Worm (Caenorhabditis elegans) whole organism, mixed stage, embryonic: Measurements from ENCODE around the gene C49G7.12.

Source experiments
- M03D4.4 ChIP-seq: sonication (generic microtip); optimal IDR thresholded peaks from 2 replicates; lab custom pipeline; 2017; ENCODE audit warnings: mild to moderate bottlenecking, missing genetic modification characterization, missing compliant biosample characterization
- bed-3 ChIP-seq: fragments of 200-800 bp; sonication (Bioruptor generic); optimal IDR thresholded peaks from 3 replicates; lab custom pipeline; 2018; ENCODE audit warnings: mild to moderate bottlenecking, missing genetic modification characterization, moderate library complexity, missing compliant biosample characterization
- blmp-1 ChIP-seq: fragments of 150-350 bp; optimal IDR thresholded peaks from 2 replicates; lab custom pipeline; 2014; ENCODE audit warnings: missing biosample characterization, missing genetic modification characterization
- ceh-39 ChIP-seq: fragments of 150-350 bp; optimal IDR thresholded peaks from 2 replicates; lab custom pipeline; 2014; ENCODE audit warnings: missing biosample characterization, missing genetic modification characterization
- ceh-83 ChIP-seq: fragments of 200-800 bp; sonication (Bioruptor generic); optimal IDR thresholded peaks from 2 replicates; lab custom pipeline; 2018; ENCODE audit warnings: mild to moderate bottlenecking, missing genetic modification characterization, missing compliant biosample characterization
- ces-1 ChIP-seq: fragments of 150-350 bp; optimal IDR thresholded peaks from 2 replicates; lab custom pipeline; 2014; ENCODE audit warnings: missing biosample characterization, missing genetic modification reagents, missing genetic modification characterization
- cnd-1 ChIP-seq: fragments of 200-800 bp; sonication (Bioruptor generic); optimal IDR thresholded peaks from 2 replicates; lab custom pipeline; 2018; ENCODE audit warnings: mild to moderate bottlenecking, missing genetic modification characterization, missing compliant biosample characterization
- drap-1 ChIP-seq: fragments of 200-800 bp; sonication (Bioruptor generic); optimal IDR thresholded peaks from 3 replicates; lab custom pipeline; 2018; ENCODE audit warnings: mild to moderate bottlenecking, missing genetic modification characterization, missing compliant biosample characterization
- elt-1 ChIP-seq: sonication (generic microtip); optimal IDR thresholded peaks from 2 replicates; lab custom pipeline; 2017; ENCODE audit warnings: missing genetic modification characterization, mild to moderate bottlenecking, missing compliant biosample characterization, antibody characterized with exemption, moderate library complexity, borderline replicate concordance; ENCODE audit not compliant: insufficient read depth
- flh-1 ChIP-seq: fragments of 200-800 bp; sonication (Bioruptor generic); optimal IDR thresholded peaks from 2 replicates; lab custom pipeline; 2018; ENCODE audit warnings: mild to moderate bottlenecking, missing genetic modification characterization, moderate library complexity, missing compliant biosample characterization
- hlh-1 ChIP-seq: fragments of 150-350 bp; optimal IDR thresholded peaks from 2 replicates; lab custom pipeline; 2014; ENCODE audit warnings: missing biosample characterization, missing genetic modification reagents, missing genetic modification characterization
- lin-13 ChIP-seq: fragments of 150-350 bp; optimal IDR thresholded peaks from 2 replicates; lab custom pipeline; 2014; ENCODE audit warnings: missing biosample characterization, missing genetic modification characterization
- lin-32 ChIP-seq: fragments of 200-800 bp; sonication (Bioruptor generic); optimal IDR thresholded peaks from 2 replicates; lab custom pipeline; 2018; ENCODE audit warnings: mild to moderate bottlenecking, missing genetic modification characterization, missing compliant biosample characterization
- lsy-2 ChIP-seq: fragments of 150-350 bp; optimal IDR thresholded peaks from 2 replicates; lab custom pipeline; 2014; ENCODE audit warnings: missing biosample characterization, missing genetic modification characterization
- mab-5 ChIP-seq: fragments of 150-350 bp; optimal IDR thresholded peaks from 2 replicates; lab custom pipeline; 2014; ENCODE audit warnings: missing biosample characterization, missing genetic modification characterization
- mep-1 ChIP-seq: fragments of 150-350 bp; optimal IDR thresholded peaks from 2 replicates; lab custom pipeline; 2017; ENCODE audit warnings: missing biosample characterization, missing genetic modification reagents, missing genetic modification characterization, inconsistent platforms
- mls-2 ChIP-seq: sonication (generic microtip); optimal IDR thresholded peaks from 2 replicates; lab custom pipeline; 2016; ENCODE audit warnings: mild to moderate bottlenecking, missing genetic modification characterization, moderate library complexity, missing compliant biosample characterization
- nhr-12 ChIP-seq: fragments of 150-350 bp; optimal IDR thresholded peaks from 2 replicates; lab custom pipeline; 2014; ENCODE audit warnings: missing biosample characterization, missing genetic modification characterization
- nhr-2 ChIP-seq: fragments of 150-350 bp; optimal IDR thresholded peaks from 2 replicates; lab custom pipeline; 2014; ENCODE audit warnings: missing biosample characterization, missing genetic modification characterization
- nhr-237 ChIP-seq: fragments of 150-350 bp; optimal IDR thresholded peaks from 2 replicates; lab custom pipeline; 2014; ENCODE audit warnings: missing biosample characterization, missing genetic modification characterization
- snpc-4 ChIP-seq: fragments of 150-350 bp; optimal IDR thresholded peaks from 2 replicates; lab custom pipeline; 2014; ENCODE audit warnings: missing biosample characterization, missing genetic modification characterization
- sptf-1 ChIP-seq: sonication (generic microtip); optimal IDR thresholded peaks from 2 replicates; lab custom pipeline; 2017; ENCODE audit warnings: mild to moderate bottlenecking, missing genetic modification characterization, moderate library complexity, missing compliant biosample characterization
- tbx-8 ChIP-seq: fragments of 200-800 bp; sonication (Bioruptor generic); optimal IDR thresholded peaks from 2 replicates; lab custom pipeline; 2018; ENCODE audit warnings: mild to moderate bottlenecking, missing genetic modification characterization, moderate library complexity, missing compliant biosample characterization
- unc-120 ChIP-seq: sonication (generic microtip); optimal IDR thresholded peaks from 2 replicates; lab custom pipeline; 2017; ENCODE audit warnings: missing genetic modification characterization, missing compliant biosample characterization; ENCODE audit not compliant: poor library complexity, severe bottlenecking
- unc-39 ChIP-seq: fragments of 150-350 bp; optimal IDR thresholded peaks from 2 replicates; lab custom pipeline; 2014; ENCODE audit warnings: missing biosample characterization, missing genetic modification characterization
- unc-62 ChIP-seq: fragments of 150-350 bp; optimal IDR thresholded peaks from 2 replicates; lab custom pipeline; 2014; ENCODE audit warnings: missing biosample characterization, missing genetic modification reagents, missing genetic modification characterization
- zip-8 ChIP-seq: fragments of 150-350 bp; optimal IDR thresholded peaks from 2 replicates; lab custom pipeline; 2014; ENCODE audit warnings: missing biosample characterization, missing genetic modification characterization
- ztf-11 ChIP-seq: fragments of 150-350 bp; optimal IDR thresholded peaks from 2 replicates; lab custom pipeline; 2014; ENCODE audit warnings: missing biosample characterization, missing genetic modification characterization

C49G7.12 gene

DNA sequence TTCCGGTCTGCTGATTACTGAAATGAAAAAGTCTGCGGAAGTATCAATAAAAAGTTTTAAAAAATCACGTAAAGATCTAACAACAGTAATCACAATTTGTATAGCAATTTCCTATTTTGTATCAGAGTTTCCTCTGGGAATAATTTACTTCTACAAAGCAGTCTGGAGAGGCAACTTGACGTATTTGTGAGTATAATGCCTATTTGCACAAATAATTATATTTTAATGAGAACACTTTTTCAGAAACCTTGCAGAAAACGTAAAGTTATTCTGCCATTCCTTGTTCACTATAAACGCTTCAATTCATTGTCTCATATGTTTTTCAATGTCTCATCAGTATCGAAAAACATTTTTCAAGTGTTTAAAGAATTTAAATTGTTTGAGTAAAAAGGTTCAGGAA, 19.6 kb upstream of the C49G7.12 start:
- no peak for TF ChIP-seq ceh-83
- TF ChIP-seq snpc-4 (tag; lab: Kevin White, UChicago) = no peak
- TF ChIP-seq nhr-12 = no peak
- no peak for TF ChIP-seq nhr-237 (tag; lab: Kevin White, UChicago)
- no peak for TF ChIP-seq nhr-2 (tag; lab: Kevin White, UChicago)
- no peak for TF ChIP-seq unc-39 (tag; lab: Kevin White, UChicago)
- TF ChIP-seq ztf-11 (tag; lab: Kevin White, UChicago) = no peak
- TF ChIP-seq blmp-1 = no peak
- no peak for TF ChIP-seq M03D4.4
- TF ChIP-seq mab-5 (tag; lab: Kevin White, UChicago) = no peak
- TF ChIP-seq ces-1 (GFP tag; lab: Kevin White, UChicago) = no peak
- TF ChIP-seq lin-13 = no peak
- no peak for TF ChIP-seq mls-2 (tag; lab: Kevin White, UChicago)

DNA sequence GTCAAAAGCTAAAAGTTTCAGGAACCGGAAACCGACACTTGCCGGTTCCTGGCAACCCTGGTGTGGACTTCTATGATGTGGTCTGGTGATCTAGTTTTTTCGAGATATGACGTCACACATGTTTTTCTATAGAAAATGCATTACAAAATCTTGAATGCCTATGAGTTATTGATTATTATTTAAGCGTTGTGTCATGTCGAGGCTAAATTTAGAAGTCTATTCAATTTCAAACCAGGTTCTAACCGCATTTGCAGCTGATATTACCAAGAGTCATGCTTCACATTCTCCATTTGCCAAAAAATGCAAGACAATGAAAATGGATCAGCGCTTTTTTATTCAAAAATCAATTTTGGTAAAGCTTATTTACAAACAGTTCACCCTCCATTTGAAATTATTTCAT, 19.0 kb upstream of the C49G7.12 start, which contains the start of gene K09D9.3:
K09D9.3 (plus strand) TSS at position 301 of the 400 bp plus-strand sequence.
- peak; percentile 65 for TF ChIP-seq zip-8 (tag; lab: Kevin White, UChicago)
- no peak for TF ChIP-seq nhr-237 (tag; lab: Kevin White, UChicago)

DNA sequence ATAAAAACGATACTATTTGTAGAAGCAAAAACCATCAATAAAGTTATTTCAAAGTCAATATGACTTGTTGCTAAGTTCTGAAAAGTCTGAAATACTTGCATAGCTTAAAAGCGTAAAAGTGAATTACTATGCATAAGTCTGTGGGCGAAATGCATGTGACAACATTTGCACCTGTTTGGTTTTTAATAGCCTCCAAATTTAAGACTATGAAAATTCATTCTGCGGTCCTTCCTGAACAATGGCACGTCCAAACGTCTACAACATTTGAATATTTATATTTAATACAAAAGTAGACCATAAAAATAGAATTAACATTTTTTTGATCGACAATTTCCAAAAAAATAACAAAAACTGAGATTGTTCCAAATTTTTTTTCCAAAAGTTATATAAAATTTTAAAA, 16.4 kb upstream of the C49G7.12 start, which contains the start of gene K09D9.14:
K09D9.14 (minus strand) TSS at position 101 of the 400 bp plus-strand sequence.
- TF ChIP-seq mep-1 (no peak), unc-39 (tag; lab: Kevin White, UChicago) (no peak)
- TF ChIP-seq, all 35 proteins: peak for 0

DNA sequence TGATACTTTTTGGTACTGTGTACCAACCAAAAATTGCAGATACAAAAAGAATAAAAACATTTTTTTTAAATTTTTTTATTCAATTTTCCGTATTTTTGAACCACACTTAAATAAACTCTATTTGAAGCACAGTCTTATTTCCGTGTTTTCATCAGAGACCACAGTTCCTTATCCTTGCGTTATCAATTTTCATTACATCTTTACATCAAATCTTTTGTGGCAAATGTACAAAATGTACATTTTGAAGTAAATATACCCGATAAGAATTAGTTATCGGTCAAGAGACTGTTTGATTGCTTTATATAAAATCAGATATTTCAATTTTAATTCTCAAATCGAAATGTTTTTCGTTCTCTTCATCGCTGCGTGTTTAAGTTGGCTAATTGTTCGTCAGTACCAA, 15.9 kb upstream of the C49G7.12 start, which contains the start of gene cyp-35A3:
cyp-35A3 (plus strand) TSS at position 301 of the 400 bp plus-strand sequence.
- no peak for TF ChIP-seq ces-1 (GFP tag; lab: Kevin White, UChicago)
- no peak for TF ChIP-seq zip-8 (tag; lab: Kevin White, UChicago)
- no peak for TF ChIP-seq unc-62 (GFP tag; lab: Kevin White, UChicago)
- no peak for TF ChIP-seq lsy-2
- no peak for TF ChIP-seq bed-3 (GFP tag; lab: Kevin White, UChicago)
- no peak for TF ChIP-seq sptf-1 (tag; lab: Kevin White, UChicago)
- no peak for TF ChIP-seq mab-5 (tag; lab: Kevin White, UChicago)
- no peak for TF ChIP-seq nhr-12
- TF ChIP-seq drap-1 (GFP tag; lab: Kevin White, UChicago) = no peak
- TF ChIP-seq hlh-1 (tag; lab: Kevin White, UChicago) = no peak
- no peak for TF ChIP-seq tbx-8 (GFP tag; lab: Kevin White, UChicago)
- TF ChIP-seq elt-1 (tag; lab: Kevin White, UChicago) = no peak
- TF ChIP-seq unc-39 (tag; lab: Kevin White, UChicago) = no peak
- TF ChIP-seq, all 35 proteins: peak for 0

DNA sequence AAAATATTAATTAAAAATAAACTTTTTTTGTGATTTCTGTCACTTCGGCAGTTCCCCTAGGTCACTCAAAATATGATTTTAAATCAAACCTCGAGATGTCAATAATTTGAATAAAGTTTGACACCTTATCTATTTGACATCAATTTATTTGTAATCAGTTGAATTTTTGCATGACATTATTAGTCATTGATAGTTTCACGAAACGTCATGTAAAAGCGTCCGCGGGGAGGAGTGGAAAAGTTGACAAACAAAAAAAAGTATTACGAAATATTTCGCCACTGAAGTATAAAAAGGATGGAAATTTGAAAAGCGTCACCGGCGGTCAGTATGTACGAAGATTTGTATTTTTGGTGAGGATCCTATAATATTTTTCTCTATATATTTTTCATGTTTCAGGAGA, 13.4 kb upstream of the C49G7.12 start, which contains the start of gene K09D9.1:
K09D9.1 (plus strand) TSS at position 271 of the 400 bp plus-strand sequence.
- TF ChIP-seq ceh-39 (tag; lab: Kevin White, UChicago) (no peak), nhr-2 (tag; lab: Kevin White, UChicago) (no peak), ces-1 (GFP tag; lab: Kevin White, UChicago) (no peak), snpc-4 (tag; lab: Kevin White, UChicago) (no peak), lin-32 (GFP tag; lab: Kevin White, UChicago) (no peak), drap-1 (GFP tag; lab: Kevin White, UChicago) (no peak), bed-3 (GFP tag; lab: Kevin White, UChicago) (no peak), nhr-237 (tag; lab: Kevin White, UChicago) (no peak), M03D4.4 (no peak), unc-120 (tag; lab: Kevin White, UChicago) (no peak), flh-1 (GFP tag; lab: Kevin White, UChicago) (no peak)
- TF ChIP-seq, all 35 proteins: peak for 0

DNA sequence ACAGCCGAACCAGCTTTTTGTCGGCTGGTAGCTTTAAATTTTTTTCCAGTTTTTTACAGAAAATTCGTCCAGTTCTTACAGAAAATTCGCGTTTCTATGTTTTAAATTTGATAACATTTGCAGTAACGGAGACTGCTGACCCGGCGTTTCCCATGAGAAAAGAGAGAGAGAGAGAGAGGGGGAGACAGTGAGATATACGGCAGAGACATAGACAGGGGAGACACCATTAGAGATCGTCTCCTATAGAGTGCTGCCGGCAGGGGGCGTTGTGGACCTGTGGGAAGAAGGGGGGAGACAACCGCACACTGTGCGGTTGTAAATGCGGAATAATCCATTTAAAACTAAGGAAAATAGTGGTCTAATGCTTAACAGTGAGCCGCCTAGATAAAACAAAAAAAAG, 8.6 kb upstream of the C49G7.12 start:
- TF ChIP-seq lin-32 (GFP tag; lab: Kevin White, UChicago) (no peak), unc-62 (GFP tag; lab: Kevin White, UChicago) (no peak), unc-39 (tag; lab: Kevin White, UChicago) (no peak), elt-1 (tag; lab: Kevin White, UChicago) (no peak), cnd-1 (tag; lab: Kevin White, UChicago) (no peak), lin-13 (no peak)
